Fruit fly (Drosophila melanogaster): ENCODE data around the gene djl.

djl gene

DNA sequence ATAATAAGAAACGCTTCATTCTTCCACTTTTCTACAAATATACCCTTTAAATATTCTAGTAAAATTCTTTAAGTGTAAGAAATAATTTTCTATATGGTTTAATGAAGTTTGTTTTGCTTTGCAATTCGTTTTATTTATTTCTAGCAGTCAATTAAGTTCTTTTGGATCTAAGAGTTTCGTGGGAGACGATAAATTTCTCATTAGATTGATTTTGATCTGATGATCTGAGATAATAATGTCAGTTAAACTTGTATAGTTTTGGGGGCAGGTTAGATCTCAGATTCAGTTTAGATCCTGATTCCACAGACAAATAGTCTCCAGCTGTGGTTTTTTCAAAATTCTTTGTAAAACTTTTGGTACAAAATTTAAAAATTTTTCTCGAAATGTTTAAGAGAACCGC, 1.6 kb upstream of the djl start, which contains the start of gene dj:
TSS of gene dj (plus strand) at position 301 of the 400 bp plus-strand sequence.
- TF ChIP-seq CG32006 (GFP tag; optimal IDR thresholded peaks at IDR 0.05) (no peak), Ets21C (GFP tag; optimal IDR thresholded peaks at IDR 0.05) (no peak), Eip75B (GFP tag; optimal IDR thresholded peaks at IDR 0.05) (no peak), CG1621 (tag; optimal IDR thresholded peaks at IDR 0.05) (no peak), CG4318 (GFP tag; optimal IDR thresholded peaks at IDR 0.05) (no peak), Met (GFP tag; optimal IDR thresholded peaks at IDR 0.05) (no peak), Eip78C (GFP tag) (no peak), Eip93F (GFP tag; optimal IDR thresholded peaks at IDR 0.05) (no peak), CG8319 (GFP tag; optimal IDR thresholded peaks at IDR 0.05) (no peak), OdsH (GFP tag; optimal IDR thresholded peaks at IDR 0.05) (no peak), fd59A (GFP tag; optimal IDR thresholded peaks at IDR 0.05) (no peak), CG8119 (GFP tag; IDR thresholded peaks at IDR 0.05) (no peak), vri (GFP tag; optimal IDR thresholded peaks at IDR 0.05) (no peak), Hr39 (GFP tag; optimal IDR thresholded peaks at IDR 0.05) (no peak), CG10631 (GFP tag; optimal IDR thresholded peaks at IDR 0.05) (no peak), CG8632 (GFP tag; optimal IDR thresholded peaks at IDR 0.05) (no peak), CG11762 (GFP tag; optimal IDR thresholded peaks at IDR 0.05; ENCODE audit: insufficient read depth) (no peak)

DNA sequence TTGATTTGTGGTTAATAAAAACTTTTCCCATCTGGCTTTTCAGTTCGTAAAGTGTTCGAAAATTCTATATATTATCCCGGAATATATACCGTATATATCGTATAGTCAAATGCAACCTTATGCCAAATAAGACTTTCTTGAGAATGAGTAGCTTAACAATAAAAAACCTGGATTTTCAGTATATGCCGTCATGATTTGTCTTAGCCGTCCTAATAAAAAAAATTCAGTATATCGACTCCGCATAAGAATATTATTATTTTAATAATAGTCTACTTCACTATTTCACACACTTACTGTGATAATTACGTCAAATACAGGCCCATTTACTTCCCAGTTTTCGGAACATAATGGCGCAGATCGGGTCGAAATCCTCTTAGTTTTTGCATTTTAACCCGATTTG, 1.3 kb downstream of the djl start, which contains the start of gene Mst84B:
TSS of gene Mst84B (plus strand) at position 301 of the 400 bp plus-strand sequence.
- no peak for TF ChIP-seq CG31627 (GFP tag; optimal IDR thresholded peaks at IDR 0.05)
- no peak for TF ChIP-seq Gug (GFP tag; IDR thresholded peaks at IDR 0.05)
- no peak for TF ChIP-seq Met (GFP tag; optimal IDR thresholded peaks at IDR 0.05)
- no peak for TF ChIP-seq achi (GFP tag; optimal IDR thresholded peaks at IDR 0.05)
- no peak for TF ChIP-seq vri (GFP tag; optimal IDR thresholded peaks at IDR 0.05)
- no peak for TF ChIP-seq Eip93F (GFP tag; optimal IDR thresholded peaks at IDR 0.05)
- TF ChIP-seq ss (GFP tag; optimal IDR thresholded peaks at IDR 0.05), result no peak
- TF ChIP-seq Hr38 (GFP tag; optimal IDR thresholded peaks at IDR 0.05), result no peak

DNA sequence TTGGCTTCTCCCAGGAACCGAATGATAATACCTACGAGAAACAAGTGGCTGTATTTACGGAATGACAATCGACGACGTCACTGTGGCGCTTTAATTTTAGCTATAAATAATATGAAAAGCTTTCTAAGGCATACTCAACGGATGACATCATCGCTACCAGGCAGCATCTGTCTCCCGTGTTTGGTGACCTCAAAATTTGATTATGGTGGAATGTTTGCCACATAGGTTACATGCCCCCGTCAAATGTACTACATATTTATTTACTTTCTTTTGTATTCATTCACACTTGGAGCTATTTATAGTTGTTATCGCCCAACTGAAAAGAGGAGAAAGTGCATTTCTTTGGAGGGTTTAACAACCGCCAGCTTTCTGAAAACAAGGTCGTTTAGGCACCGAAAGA, 5.7 kb downstream of the djl start:
- no peak for TF ChIP-seq Eip93F (GFP tag; optimal IDR thresholded peaks at IDR 0.05)
- peak; percentile 25 for TF ChIP-seq CG8319 (GFP tag; optimal IDR thresholded peaks at IDR 0.05)
- TF ChIP-seq vri (GFP tag; optimal IDR thresholded peaks at IDR 0.05), result peak; percentile 26
- TF ChIP-seq CG31627 (GFP tag; optimal IDR thresholded peaks at IDR 0.05), result no peak
- no peak for TF ChIP-seq CG4318 (GFP tag; optimal IDR thresholded peaks at IDR 0.05)
- TF ChIP-seq svp (GFP tag), result peak; percentile 68

DNA sequence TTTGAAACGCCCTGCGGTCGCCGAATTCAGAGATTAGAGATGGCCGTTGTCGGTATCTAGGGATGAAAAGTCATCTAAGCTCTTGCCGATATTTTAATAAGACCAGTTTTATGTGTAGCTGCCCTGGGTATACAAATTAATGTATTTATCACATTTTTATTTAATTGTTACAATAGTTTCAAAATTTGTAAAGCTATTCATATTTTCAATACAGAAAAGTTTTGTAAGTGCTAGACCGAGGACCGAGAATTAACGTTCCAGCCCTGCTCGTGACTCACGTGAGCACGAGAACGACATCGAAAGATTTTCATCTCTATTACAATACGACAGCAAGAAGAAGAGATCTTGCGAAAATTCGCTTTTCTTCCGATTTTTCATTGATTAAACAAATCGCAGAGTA, 6.5 kb downstream of the djl start, which contains the start of the genes CG1105 and CG1965:
TSS of gene CG1105 (minus strand) at position 45 of the 400 bp plus-strand sequence.
TSS of gene CG1965 (plus strand) at position 310 of the 400 bp plus-strand sequence.
- TF ChIP-seq fd85E (GFP tag; optimal IDR thresholded peaks at IDR 0.05) (peak; percentile 30), Eip93F (GFP tag; optimal IDR thresholded peaks at IDR 0.05) (peak; percentile 75), OdsH (GFP tag; optimal IDR thresholded peaks at IDR 0.05) (peak; percentile 90), eg (GFP tag; IDR thresholded peaks at IDR 0.05) (peak; percentile 85), dsx (GFP tag; optimal IDR thresholded peaks at IDR 0.05; ENCODE audit: poor library complexity, severe bottlenecking) (peak; percentile 65), Sox102F (GFP tag; optimal IDR thresholded peaks at IDR 0.05) (peak; percentile 75), Smox (GFP tag; optimal IDR thresholded peaks at IDR 0.05) (peak; percentile 89), Hr4 (GFP tag; optimal IDR thresholded peaks at IDR 0.05) (peak; percentile 90), CG16779 (tag; optimal IDR thresholded peaks at IDR 0.05) (no peak), acj6 (GFP tag; optimal IDR thresholded peaks at IDR 0.05) (peak; percentile 89), Ets96B (tag; optimal IDR thresholded peaks at IDR 0.05) (peak; percentile 81), CG6808 (GFP tag; optimal IDR thresholded peaks at IDR 0.05) (peak; percentile 59), Eip78C (GFP tag) (peak; percentile 93), achi (GFP tag; optimal IDR thresholded peaks at IDR 0.05) (peak; percentile 85), CG15336 (GFP tag; IDR thresholded peaks at IDR 0.05) (peak; percentile 72), Sox15 (GFP tag; optimal IDR thresholded peaks at IDR 0.05) (peak; percentile 90), CG32006 (GFP tag; optimal IDR thresholded peaks at IDR 0.05) (peak; percentile 82), dac (GFP tag; optimal IDR thresholded peaks at IDR 0.05) (peak; percentile 61), Blimp-1 (GFP tag; optimal IDR thresholded peaks at IDR 0.05) (no peak), Hr39 (GFP tag; optimal IDR thresholded peaks at IDR 0.05) (peak; percentile 94), CG9139 (GFP tag; optimal IDR thresholded peaks at IDR 0.05) (no peak), CG34406 (GFP tag; optimal IDR thresholded peaks at IDR 0.05) (peak; percentile 76), ss (GFP tag; optimal IDR thresholded peaks at IDR 0.05) (no peak), cyc (GFP tag; optimal IDR thresholded peaks at IDR 0.05) (peak; percentile 92), fkh (GFP tag; optimal IDR thresholded peaks at IDR 0.05) (peak; percentile 84), CG6854 (GFP tag; optimal IDR thresholded peaks at IDR 0.05) (no peak), Gug (GFP tag; IDR thresholded peaks at IDR 0.05) (peak; percentile 83), esn (GFP tag; optimal IDR thresholded peaks at IDR 0.05) (peak; percentile 92), Hr38 (GFP tag; optimal IDR thresholded peaks at IDR 0.05) (no peak), CG10631 (GFP tag; optimal IDR thresholded peaks at IDR 0.05) (peak; percentile 91), CG11902 (GFP tag; optimal IDR thresholded peaks at IDR 0.05) (peak; percentile 89)
